Fruit fly (Drosophila melanogaster) whole organism, embryonic: Measurements from ENCODE around the gene CG9393.

Source experiments
- Asciz ChIP-seq: fragments of 200-800 bp; sonication (Bioruptor generic); optimal IDR thresholded peaks from 2 replicates; lab custom pipeline; 2017; ENCODE audit warnings: missing biosample characterization, mild to moderate bottlenecking, missing genetic modification characterization, missing genetic modification reagents
- Blimp-1 ChIP-seq: fragments of 200-800 bp; sonication (Bioruptor generic); optimal IDR thresholded peaks from 3 replicates; lab custom pipeline; 2018; ENCODE audit warnings: missing biosample characterization, missing genetic modification characterization, mild to moderate bottlenecking, moderate library complexity, missing genetic modification reagents
- CG10209 ChIP-seq: fragments of 200-800 bp; sonication (Bioruptor generic); optimal IDR thresholded peaks from 3 replicates; lab custom pipeline; 2017; ENCODE audit warnings: missing biosample characterization, mild to moderate bottlenecking, missing genetic modification characterization, missing genetic modification reagents
- CG14014 ChIP-seq: fragments of 200-800 bp; sonication (Bioruptor generic); IDR thresholded peaks from 2 replicates; pipeline ENCODE4 v1.3.6; 2022; ENCODE audit warnings: missing biosample characterization, missing genetic modification characterization
- CG14710 ChIP-seq: fragments of 200-800 bp; sonication (Bioruptor generic); optimal IDR thresholded peaks from 3 replicates; lab custom pipeline; 2019; ENCODE audit warnings: missing biosample characterization, mild to moderate bottlenecking, missing genetic modification characterization, moderate library complexity
- CG15073 ChIP-seq: fragments of 200-800 bp; sonication (Bioruptor generic); optimal IDR thresholded peaks from 2 replicates; lab custom pipeline; 2016; ENCODE audit warnings: missing biosample characterization, missing genetic modification characterization
- CG15479 ChIP-seq: fragments of 200-800 bp; sonication (Bioruptor generic); optimal IDR thresholded peaks from 3 replicates; lab custom pipeline; 2019; ENCODE audit warnings: missing biosample characterization, mild to moderate bottlenecking, missing genetic modification characterization, moderate library complexity
- CG17361 ChIP-seq: fragments of 200-800 bp; sonication (Bioruptor generic); IDR thresholded peaks from 3 replicates; pipeline ENCODE4 v1.3.6; 2022; ENCODE audit warnings: missing biosample characterization, missing genetic modification characterization
- CG17568 ChIP-seq: fragments of 200-800 bp; sonication (Bioruptor generic); optimal IDR thresholded peaks from 2 replicates; lab custom pipeline; 2018; ENCODE audit warnings: missing biosample characterization, mild to moderate bottlenecking, missing genetic modification characterization, moderate library complexity
- CG2199 ChIP-seq: fragments of 200-800 bp; sonication (Bioruptor generic); IDR thresholded peaks from 3 replicates; pipeline ENCODE4 v1.3.6; 2022; ENCODE audit warnings: missing biosample characterization, missing genetic modification characterization
- CG32772 ChIP-seq: fragments of 200-800 bp; sonication (Bioruptor generic); IDR thresholded peaks from 2 replicates; pipeline ENCODE4 v1.3.6; 2022; ENCODE audit warnings: missing biosample characterization, missing genetic modification characterization
- CG33557 ChIP-seq: fragments of 200-800 bp; sonication (Bioruptor generic); optimal IDR thresholded peaks from 2 replicates; lab custom pipeline; 2019; ENCODE audit warnings: missing biosample characterization, mild to moderate bottlenecking, missing genetic modification characterization, moderate library complexity
- CG42726 ChIP-seq: fragments of 200-800 bp; sonication (Bioruptor generic); IDR thresholded peaks from 2 replicates; pipeline ENCODE4 v1.3.6; 2022; ENCODE audit warnings: missing biosample characterization, missing genetic modification characterization; ENCODE audit not compliant: partially characterized antibody
- CG4424 ChIP-seq: fragments of 200-800 bp; sonication (Bioruptor generic); optimal IDR thresholded peaks from 3 replicates; lab custom pipeline; 2016; ENCODE audit warnings: missing biosample characterization, missing genetic modification characterization
- CG6175 ChIP-seq: fragments of 200-800 bp; sonication (Bioruptor generic); IDR thresholded peaks from 3 replicates; pipeline ENCODE4 v1.3.6; 2022; ENCODE audit warnings: missing biosample characterization, missing genetic modification characterization
- CG7745 ChIP-seq: fragments of 200-800 bp; sonication (Bioruptor generic); optimal IDR thresholded peaks from 2 replicates; lab custom pipeline; 2018; ENCODE audit warnings: missing biosample characterization, mild to moderate bottlenecking, missing genetic modification characterization, moderate library complexity
- CG8089 ChIP-seq: fragments of 200-800 bp; sonication (Bioruptor generic); optimal IDR thresholded peaks from 3 replicates; lab custom pipeline; 2016; ENCODE audit warnings: missing biosample characterization, missing genetic modification characterization
- CG9609 ChIP-seq: fragments of 200-800 bp; sonication (Bioruptor generic); optimal IDR thresholded peaks from 3 replicates; lab custom pipeline; 2016; ENCODE audit warnings: missing biosample characterization, missing genetic modification characterization
- Camta ChIP-seq: fragments of 200-800 bp; sonication (Bioruptor generic); optimal IDR thresholded peaks from 2 replicates; lab custom pipeline; 2016; ENCODE audit warnings: missing biosample characterization, missing genetic modification characterization
- Chrac-16 ChIP-seq: fragments of 200-800 bp; sonication (Bioruptor generic); optimal IDR thresholded peaks from 3 replicates; lab custom pipeline; 2016; ENCODE audit warnings: missing biosample characterization, missing genetic modification characterization
- Dip2 ChIP-seq: fragments of 200-800 bp; sonication (Bioruptor generic); IDR thresholded peaks from 2 replicates; pipeline ENCODE4 v1.3.6; 2022; ENCODE audit warnings: missing biosample characterization, missing genetic modification characterization
- Dp ChIP-seq: fragments of 200-800 bp; sonication (Bioruptor generic); optimal IDR thresholded peaks from 2 replicates; lab custom pipeline; 2018; ENCODE audit warnings: missing biosample characterization, mild to moderate bottlenecking, missing genetic modification characterization, moderate library complexity
- Eip74EF ChIP-seq, 2 experiments: fragments of 200-800 bp in 1 of 2; fragments of >200 bp in 1 of 2; sonication (Bioruptor generic) in 1 of 2; optimal IDR thresholded peaks; 2 replicates each; lab custom pipeline; 2017 to 2019; ENCODE audit warnings: missing biosample characterization in 2 of 2, missing genetic modification characterization in 2 of 2, mild to moderate bottlenecking in 1 of 2, moderate library complexity in 1 of 2
- HmgD ChIP-seq: fragments of 200-800 bp; sonication (Bioruptor generic); optimal IDR thresholded peaks from 3 replicates; lab custom pipeline; 2016; ENCODE audit warnings: missing biosample characterization, missing genetic modification characterization
- Hmr ChIP-seq: fragments of 200-800 bp; sonication (Bioruptor generic); optimal IDR thresholded peaks from 3 replicates; lab custom pipeline; 2017; ENCODE audit warnings: mild to moderate bottlenecking, missing biosample characterization, missing genetic modification reagents, missing genetic modification characterization
- Hsf ChIP-seq: fragments of 200-800 bp; sonication (Bioruptor generic); optimal IDR thresholded peaks from 3 replicates; lab custom pipeline; 2016; ENCODE audit warnings: missing biosample characterization, missing genetic modification characterization
- Mes4 ChIP-seq: fragments of 200-800 bp; sonication (Bioruptor generic); optimal IDR thresholded peaks from 2 replicates; lab custom pipeline; 2016; ENCODE audit warnings: missing biosample characterization, missing genetic modification characterization
- Mrtf ChIP-seq: fragments of 200-800 bp; sonication (Bioruptor generic); IDR thresholded peaks from 3 replicates; pipeline ENCODE4 v1.3.6; 2022; ENCODE audit warnings: missing biosample characterization, missing genetic modification characterization
- NFAT ChIP-seq: fragments of 200-800 bp; sonication (Bioruptor generic); IDR thresholded peaks from 2 replicates; pipeline ENCODE4 v1.3.6; 2022; ENCODE audit warnings: missing biosample characterization, missing genetic modification characterization
- Nf-YA ChIP-seq: fragments of 200-800 bp; sonication (Bioruptor generic); IDR thresholded peaks from 2 replicates; pipeline ENCODE4 v1.3.6; 2022; ENCODE audit warnings: missing biosample characterization, missing genetic modification characterization
- Oli ChIP-seq: fragments of 200-800 bp; sonication (Bioruptor generic); optimal IDR thresholded peaks from 2 replicates; lab custom pipeline; 2018; ENCODE audit warnings: missing biosample characterization, mild to moderate bottlenecking, missing genetic modification characterization, moderate library complexity
- Pdp1 ChIP-seq, 2 experiments: fragments of 200-800 bp; sonication (Bioruptor generic); optimal IDR thresholded peaks; 3 replicates each; lab custom pipeline; 2016; ENCODE audit warnings: missing biosample characterization in 2 of 2, missing genetic modification characterization in 2 of 2, mild to moderate bottlenecking in 1 of 2, moderate library complexity in 1 of 2
- abd-A ChIP-seq: fragments of 200-800 bp; sonication (Bioruptor generic); optimal IDR thresholded peaks from 3 replicates; lab custom pipeline; 2019; ENCODE audit warnings: missing biosample characterization, mild to moderate bottlenecking, missing genetic modification characterization, moderate library complexity
- bsh ChIP-seq, 2 experiments: fragments of 200-800 bp; sonication (Bioruptor generic); optimal IDR thresholded peaks; 2 replicates each; lab custom pipeline; 2017 to 2018; ENCODE audit warnings: mild to moderate bottlenecking in 2 of 2, missing biosample characterization in 2 of 2, missing genetic modification characterization in 2 of 2, moderate library complexity in 1 of 2
- esg ChIP-seq: fragments of 200-800 bp; sonication (Bioruptor generic); conservative IDR thresholded peaks from 2 replicates; pipeline ENCODE4 v1.3.6; 2022; ENCODE audit warnings: missing biosample characterization, missing genetic modification characterization
- gem ChIP-seq: fragments of 200-800 bp; sonication (Bioruptor generic); optimal IDR thresholded peaks from 2 replicates; lab custom pipeline; 2019; ENCODE audit warnings: missing biosample characterization, mild to moderate bottlenecking, missing genetic modification characterization, moderate library complexity
- jigr1 ChIP-seq: fragments of 200-800 bp; sonication (Bioruptor generic); IDR thresholded peaks from 3 replicates; pipeline ENCODE4 v1.3.6; 2022; ENCODE audit warnings: missing biosample characterization, missing genetic modification characterization
- jing ChIP-seq: fragments of 200-800 bp; sonication (Bioruptor generic); optimal IDR thresholded peaks from 2 replicates; lab custom pipeline; 2018; ENCODE audit warnings: missing biosample characterization, mild to moderate bottlenecking, missing genetic modification characterization
- lbe ChIP-seq: fragments of 200-800 bp; sonication (Bioruptor generic); optimal IDR thresholded peaks from 2 replicates; lab custom pipeline; 2016; ENCODE audit warnings: missing biosample characterization, mild to moderate bottlenecking, missing genetic modification characterization
- lilli ChIP-seq: fragments of 200-800 bp; sonication (Bioruptor generic); optimal IDR thresholded peaks from 3 replicates; lab custom pipeline; 2016; ENCODE audit warnings: missing biosample characterization, missing genetic modification characterization
- oc ChIP-seq: fragments of 200-800 bp; sonication (Bioruptor generic); optimal IDR thresholded peaks from 2 replicates; lab custom pipeline; 2018; ENCODE audit warnings: missing biosample characterization, mild to moderate bottlenecking, missing genetic modification characterization, moderate library complexity
- p53 ChIP-seq: fragments of 200-800 bp; sonication (Bioruptor generic); optimal IDR thresholded peaks from 2 replicates; lab custom pipeline; 2016; ENCODE audit warnings: missing biosample characterization, missing genetic modification characterization
- peb ChIP-seq: fragments of 200-800 bp; sonication (Bioruptor generic); IDR thresholded peaks from 2 replicates; pipeline ENCODE4 v1.3.6; 2022; ENCODE audit warnings: missing biosample characterization, missing genetic modification characterization
- pita ChIP-seq: fragments of 200-800 bp; sonication (Bioruptor generic); optimal IDR thresholded peaks from 2 replicates; lab custom pipeline; 2017; ENCODE audit warnings: missing biosample characterization, mild to moderate bottlenecking, missing genetic modification characterization
- sisA ChIP-seq: fragments of 200-800 bp; sonication (Bioruptor generic); IDR thresholded peaks from 2 replicates; pipeline ENCODE4 v1.3.6; 2022; ENCODE audit warnings: missing biosample characterization, missing genetic modification characterization
- tll ChIP-seq, 2 experiments: fragments of 200-800 bp in 1 of 2; fragments of >200 bp in 1 of 2; sonication (Bioruptor generic) in 1 of 2; optimal IDR thresholded peaks; 2 replicates each; lab custom pipeline; 2017 to 2019; ENCODE audit warnings: missing biosample characterization in 2 of 2, missing genetic modification characterization in 2 of 2, mild to moderate bottlenecking in 1 of 2, moderate library complexity in 1 of 2
- tna ChIP-seq: fragments of 200-800 bp; sonication (Bioruptor generic); IDR thresholded peaks from 2 replicates; pipeline ENCODE4 v1.3.6; 2022; ENCODE audit warnings: missing biosample characterization, missing genetic modification characterization; ENCODE audit not compliant: partially characterized antibody
- vnd ChIP-seq: fragments of 200-800 bp; sonication (Bioruptor generic); IDR thresholded peaks from 3 replicates; pipeline ENCODE4 v1.3.6; 2022; ENCODE audit warnings: missing biosample characterization, missing genetic modification characterization; ENCODE audit not compliant: partially characterized antibody

The CG9393 gene

dm6 chr3R:9573812-9574587 lies 10.5 kb upstream of the CG9393 start, which contains the start of gene CG9399 (continued):
- peak; percentile 98 for TF ChIP-seq lilli (GFP tag; lab: Kevin White, UChicago)
- TF ChIP-seq Chrac-16 (GFP tag; lab: Kevin White, UChicago) = peak; percentile 98
- TF ChIP-seq sisA = peak; percentile 98
- peak; percentile 98 for TF ChIP-seq CG14014 (GFP tag; lab: Robert Waterston, UW)
- peak; percentile 95 for TF ChIP-seq lbe (GFP tag; lab: Kevin White, UChicago)
- TF ChIP-seq Asciz (GFP tag; lab: Kevin White, UChicago) = peak; percentile 89
- peak; percentile 95 for TF ChIP-seq Blimp-1 (GFP tag; lab: Kevin White, UChicago)
- TF ChIP-seq Hsf (GFP tag; lab: Kevin White, UChicago) = peak; percentile 98
- TF ChIP-seq Eip74EF (GFP tag; optimal IDR thresholded peaks at IDR 0.05; lab: Kevin White, UChicago) = peak in 1 of 2 experiments; percentile 99
- TF ChIP-seq gem (tag; lab: Kevin White, UChicago) = peak; percentile 99
- TF ChIP-seq tna (GFP tag; lab: Robert Waterston, UW) = no peak
- TF ChIP-seq esg (GFP tag; lab: Robert Waterston, UW) = peak; percentile 98
- TF ChIP-seq CG14710 (tag; lab: Kevin White, UChicago) = peak; percentile 97
- peak; percentile 87 for TF ChIP-seq CG15073
- TF ChIP-seq Dp (GFP tag; lab: Kevin White, UChicago) = peak; percentile 42
- peak; percentile 86 to 98 for TF ChIP-seq bsh (GFP tag; optimal IDR thresholded peaks at IDR 0.05; lab: Kevin White, UChicago)
- peak; percentile 95 for TF ChIP-seq jing (GFP tag; lab: Kevin White, UChicago)
- peak; percentile 88 for TF ChIP-seq CG8089 (GFP tag; lab: Kevin White, UChicago)
- TF ChIP-seq Oli (tag; lab: Kevin White, UChicago) = peak; percentile 97
- peak; percentile 98 for TF ChIP-seq CG32772
- peak; percentile 95 for TF ChIP-seq CG17568
- TF ChIP-seq Hmr (GFP tag; lab: Kevin White, UChicago) = peak; percentile 97
- peak; percentile 56 for TF ChIP-seq Dip2 (GFP tag; lab: Robert Waterston, UW)
- peak; percentile 38 for TF ChIP-seq p53 (GFP tag; lab: Kevin White, UChicago)
- peak; percentile 55 for TF ChIP-seq pita
- TF ChIP-seq CG10209 (GFP tag; lab: Kevin White, UChicago) = peak; percentile 98
- TF ChIP-seq Nf-YA = peak; percentile 95
- TF ChIP-seq Mrtf = peak; percentile 98
- peak; percentile 97 for TF ChIP-seq CG4424 (GFP tag; lab: Kevin White, UChicago)
- TF ChIP-seq Camta = peak; percentile 90
- TF ChIP-seq CG9609 (GFP tag; lab: Kevin White, UChicago) = peak; percentile 94
- TF ChIP-seq CG7745 = peak; percentile 89
- peak; percentile 93 for TF ChIP-seq CG33557 (GFP tag; lab: Kevin White, UChicago)
- TF ChIP-seq CG17361 (GFP tag; lab: Robert Waterston, UW) = peak; percentile 97
- peak; percentile 70 for TF ChIP-seq CG15479 (GFP tag; lab: Kevin White, UChicago)
- TF ChIP-seq CG42726 (GFP tag; lab: Robert Waterston, UW) = peak; percentile 62; the same call in 1 of the 2 replicates
- TF ChIP-seq abd-A (tag; lab: Kevin White, UChicago) = peak; percentile 26
- TF ChIP-seq oc (tag; lab: Kevin White, UChicago) = peak; percentile 97
- TF ChIP-seq Pdp1 (GFP tag; optimal IDR thresholded peaks at IDR 0.05; lab: Kevin White, UChicago) = peak; percentile 93 to 94
- peak; percentile 95 for TF ChIP-seq peb (GFP tag; lab: Robert Waterston, UW)
- peak; percentile 83 for TF ChIP-seq Mes4 (GFP tag; lab: Kevin White, UChicago)
- peak; percentile 93 for TF ChIP-seq jigr1
- peak; percentile 51 for TF ChIP-seq vnd (GFP tag; lab: Robert Waterston, UW)
- peak; percentile 20 to 90 for TF ChIP-seq tll (GFP tag; optimal IDR thresholded peaks at IDR 0.05; lab: Kevin White, UChicago)
- peak; percentile 30 for TF ChIP-seq HmgD
- TF ChIP-seq CG2199 (GFP tag; lab: Robert Waterston, UW) = peak; percentile 96
- peak; percentile 96 for TF ChIP-seq NFAT (GFP tag; lab: Robert Waterston, UW)
- TF ChIP-seq CG6175 (GFP tag; lab: Robert Waterston, UW) = peak; percentile 96
